Worm (Caenorhabditis elegans) whole organism, L1 larva: ENCODE data around the gene btb-10.

Source experiments
- aha-1 ChIP-seq: fragments of 150-350 bp; optimal IDR thresholded peaks from 2 replicates; lab custom pipeline; 2014; ENCODE audit warnings: missing biosample characterization, missing genetic modification characterization
- aly-2 ChIP-seq: fragments of 150-350 bp; optimal IDR thresholded peaks from 2 replicates; lab custom pipeline; 2014; ENCODE audit warnings: missing biosample characterization, missing genetic modification characterization
- ama-1 ChIP-seq: fragments of 150-350 bp; optimal IDR thresholded peaks from 2 replicates; lab custom pipeline; 2014
- grh-1 ChIP-seq: fragments of 200-800 bp; sonication (Bioruptor generic); IDR thresholded peaks from 2 replicates; pipeline ENCODE4 v1.3.6; 2022; ENCODE audit warnings: missing genetic modification reagents, missing genetic modification characterization, missing compliant biosample characterization
- mef-2 ChIP-seq: fragments of 150-350 bp; optimal IDR thresholded peaks from 2 replicates; lab custom pipeline; 2014; ENCODE audit warnings: missing biosample characterization, missing genetic modification characterization
- nhr-12 ChIP-seq: sonication (generic microtip); optimal IDR thresholded peaks from 2 replicates; lab custom pipeline; 2017; ENCODE audit warnings: missing biosample characterization, missing genetic modification characterization

ce11 chrII:1071432-1071831 is 10.8 kb upstream of the btb-10 start:
- TF ChIP-seq mef-2 (tag; lab: Kevin White, UChicago) (no peak), grh-1 (no peak), aha-1 (tag; lab: Kevin White, UChicago) (no peak), ama-1 (lab: Kevin White, UChicago) (no peak), aly-2 (no peak), nhr-12 (no peak)
